Worm (Caenorhabditis elegans) whole organism, L2 larva: Measurements from ENCODE around the gene R02E4.2.

Experiments used
- crh-2 ChIP-seq: sonication (generic microtip); optimal IDR thresholded peaks from 2 replicates; lab custom pipeline; 2017; ENCODE audit warnings: missing biosample characterization, missing genetic modification characterization
- elt-3 ChIP-seq: sonication (generic microtip); optimal IDR thresholded peaks from 2 replicates; lab custom pipeline; 2017; ENCODE audit warnings: missing biosample characterization, missing genetic modification characterization
- lin-13 ChIP-seq: fragments of 150-350 bp; optimal IDR thresholded peaks from 2 replicates; lab custom pipeline; 2014; ENCODE audit warnings: missing biosample characterization, missing genetic modification reagents, missing genetic modification characterization
- lsy-2 ChIP-seq, 2 experiments: fragments of 150-350 bp in 1 of 2; sonication (generic microtip) in 1 of 2; optimal IDR thresholded peaks; 2 replicates each; lab custom pipeline; 2014 to 2017; ENCODE audit warnings: missing biosample characterization in 2 of 2, missing genetic modification characterization in 2 of 2
- nhr-12 ChIP-seq: fragments of 150-350 bp; optimal IDR thresholded peaks from 2 replicates; lab custom pipeline; 2014; ENCODE audit warnings: missing biosample characterization, missing genetic modification characterization
- nhr-237 ChIP-seq: fragments of 150-350 bp; optimal IDR thresholded peaks from 2 replicates; lab custom pipeline; 2014; ENCODE audit warnings: missing biosample characterization, missing genetic modification characterization
- nhr-6 ChIP-seq: fragments of 150-350 bp; optimal IDR thresholded peaks from 2 replicates; lab custom pipeline; 2014; ENCODE audit warnings: missing biosample characterization, missing genetic modification characterization
- nhr-77 ChIP-seq: fragments of 150-350 bp; optimal IDR thresholded peaks from 2 replicates; lab custom pipeline; 2014; ENCODE audit warnings: missing biosample characterization, missing genetic modification characterization
- sem-4 ChIP-seq: fragments of 150-350 bp; optimal IDR thresholded peaks from 2 replicates; lab custom pipeline; 2014; ENCODE audit warnings: missing biosample characterization, missing genetic modification reagents, missing genetic modification characterization
- ztf-11 ChIP-seq: sonication (generic microtip); optimal IDR thresholded peaks from 2 replicates; lab custom pipeline; 2017; ENCODE audit warnings: missing biosample characterization, missing genetic modification characterization

ce11 chrX:4103071-4103470, 4.2 kb upstream of the R02E4.2 start:
- no peak for TF ChIP-seq elt-3 (tag; lab: Kevin White, UChicago)
- TF ChIP-seq ztf-11 (tag; lab: Kevin White, UChicago): no peak
- no peak for TF ChIP-seq lin-13
- no peak for TF ChIP-seq nhr-237
- TF ChIP-seq nhr-6: no peak
- no peak for TF ChIP-seq sem-4 (tag; lab: Kevin White, UChicago)
- no peak for TF ChIP-seq crh-2
- no peak for TF ChIP-seq lsy-2 (tag; optimal IDR thresholded peaks at IDR 0.05; lab: Kevin White, UChicago)
- no peak for TF ChIP-seq nhr-12 (tag; lab: Kevin White, UChicago)
- TF ChIP-seq nhr-77: no peak
